Fruit fly (Drosophila melanogaster) whole organism, adult: ENCODE data around the gene scrib.

Experiments
- CG12768 ChIP-seq: fragments of 200-800 bp; sonication (Bioruptor generic); optimal IDR thresholded peaks from 2 replicates; lab custom pipeline; 2017; ENCODE audit warnings: missing biosample characterization, missing genetic modification characterization, mild to moderate bottlenecking, moderate library complexity, missing genetic modification reagents
- ovo ChIP-seq: fragments of 200-800 bp; sonication (Bioruptor generic); optimal IDR thresholded peaks from 2 replicates; lab custom pipeline; 2016; ENCODE audit warnings: missing biosample characterization, missing genetic modification characterization
- toe ChIP-seq: fragments of 200-800 bp; sonication (Bioruptor generic); optimal IDR thresholded peaks from 2 replicates; lab custom pipeline; 2016; ENCODE audit warnings: missing biosample characterization, missing genetic modification characterization

DNA sequence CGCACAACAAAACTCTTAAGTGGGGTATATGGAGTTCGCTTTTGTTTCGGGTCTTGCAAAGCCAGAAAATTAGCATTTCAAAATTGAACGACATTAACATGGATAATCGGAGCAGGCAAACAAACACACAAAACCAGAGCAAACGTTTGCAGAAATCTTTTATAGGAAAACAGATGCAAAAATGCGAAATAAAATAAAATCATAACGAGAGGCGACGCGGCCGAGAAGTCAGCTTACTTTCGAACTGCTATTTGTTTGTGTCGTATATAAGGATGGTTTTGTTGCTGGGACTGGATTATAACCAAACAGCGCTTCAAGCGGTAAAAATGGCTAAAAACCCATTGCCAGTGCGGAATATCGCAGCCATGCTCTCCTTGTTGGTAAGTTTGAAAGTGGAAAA lies 100.2 kb downstream of the scrib start, which contains the start of gene TwdlS:
- no peak for TF ChIP-seq ovo
- no peak for TF ChIP-seq CG12768
- no peak for TF ChIP-seq toe (GFP tag; lab: Kevin White, UChicago)
